Fruit fly (Drosophila melanogaster) whole organism, embryonic: ENCODE measurements around the gene mfas.

Source experiments
- Atf-2 ChIP-seq: fragments of 200-800 bp; sonication (Bioruptor generic); optimal IDR thresholded peaks from 2 replicates; lab custom pipeline; 2016; ENCODE audit warnings: missing biosample characterization, missing genetic modification characterization
- C15 ChIP-seq: fragments of 200-800 bp; sonication (Bioruptor generic); IDR thresholded peaks from 3 replicates; pipeline ENCODE4 v1.3.6; 2022; ENCODE audit warnings: missing biosample characterization, missing genetic modification characterization
- CG10321 ChIP-seq: fragments of 200-800 bp; sonication (Bioruptor generic); IDR thresholded peaks from 2 replicates; pipeline ENCODE4 v1.3.6; 2022; ENCODE audit warnings: missing biosample characterization, missing genetic modification characterization
- CG10431 ChIP-seq: fragments of 200-800 bp; sonication (Bioruptor generic); optimal IDR thresholded peaks from 3 replicates; lab custom pipeline; 2018; ENCODE audit warnings: missing biosample characterization, mild to moderate bottlenecking, missing genetic modification characterization
- CG10462 ChIP-seq: fragments of 200-800 bp; sonication (Bioruptor generic); optimal IDR thresholded peaks from 2 replicates; lab custom pipeline; 2016; ENCODE audit warnings: missing biosample characterization, missing genetic modification characterization
- CG11085 ChIP-seq: fragments of 200-800 bp; sonication (Bioruptor generic); IDR thresholded peaks from 2 replicates; pipeline ENCODE4 v1.3.6; 2022; ENCODE audit warnings: missing biosample characterization, missing genetic modification characterization
- CG13775 ChIP-seq: fragments of 200-800 bp; sonication (Bioruptor generic); optimal IDR thresholded peaks from 3 replicates; lab custom pipeline; 2017; ENCODE audit warnings: missing biosample characterization, mild to moderate bottlenecking, missing genetic modification characterization
- CG14441 ChIP-seq: fragments of 200-800 bp; sonication (Bioruptor generic); IDR thresholded peaks from 2 replicates; pipeline ENCODE4 v1.3.6; 2022; ENCODE audit warnings: missing biosample characterization, missing genetic modification characterization
- CG17361 ChIP-seq: fragments of 200-800 bp; sonication (Bioruptor generic); IDR thresholded peaks from 3 replicates; pipeline ENCODE4 v1.3.6; 2022; ENCODE audit warnings: missing biosample characterization, missing genetic modification characterization
- CG18262 ChIP-seq: fragments of 200-800 bp; optimal IDR thresholded peaks from 3 replicates; lab custom pipeline; 2019; ENCODE audit warnings: missing biosample characterization, mild to moderate bottlenecking, missing genetic modification characterization, moderate library complexity
- CG30431 ChIP-seq: fragments of 200-800 bp; sonication (Bioruptor generic); optimal IDR thresholded peaks from 2 replicates; lab custom pipeline; 2017; ENCODE audit warnings: missing biosample characterization, missing genetic modification characterization
- CG4282 ChIP-seq: fragments of 200-800 bp; sonication (Bioruptor generic); optimal IDR thresholded peaks from 2 replicates; lab custom pipeline; 2016; ENCODE audit warnings: missing biosample characterization, missing genetic modification characterization
- CG4404 ChIP-seq: fragments of 200-800 bp; sonication (Bioruptor generic); IDR thresholded peaks from 2 replicates; pipeline ENCODE4 v1.3.6; 2022; ENCODE audit warnings: missing biosample characterization, missing genetic modification characterization
- CG4730 ChIP-seq: fragments of 200-800 bp; sonication (Bioruptor generic); IDR thresholded peaks from 2 replicates; pipeline ENCODE4 v1.3.6; 2022; ENCODE audit warnings: missing biosample characterization, missing genetic modification characterization
- CG5953 ChIP-seq: fragments of 200-800 bp; sonication (Bioruptor generic); IDR thresholded peaks from 2 replicates; pipeline ENCODE4 v1.3.6; 2022; ENCODE audit warnings: missing biosample characterization, missing genetic modification characterization
- CG6272 ChIP-seq: fragments of 200-800 bp; sonication (Bioruptor generic); IDR thresholded peaks from 2 replicates; pipeline ENCODE4 v1.3.6; 2022; ENCODE audit warnings: missing biosample characterization, missing genetic modification characterization
- CG7963 ChIP-seq: fragments of 200-800 bp; sonication (Bioruptor generic); IDR thresholded peaks from 3 replicates; pipeline ENCODE4 v1.3.6; 2022; ENCODE audit warnings: missing biosample characterization, missing genetic modification characterization; ENCODE audit not compliant: partially characterized antibody
- CG8944 ChIP-seq: fragments of 200-800 bp; sonication (Bioruptor generic); optimal IDR thresholded peaks from 3 replicates; lab custom pipeline; 2016; ENCODE audit warnings: missing biosample characterization, missing genetic modification characterization
- Dbx ChIP-seq: fragments of 200-800 bp; sonication (Bioruptor generic); IDR thresholded peaks from 3 replicates; pipeline ENCODE4 v1.3.6; 2022; ENCODE audit warnings: missing biosample characterization, missing genetic modification characterization
- E2f1 ChIP-seq: fragments of 200-800 bp; sonication (Bioruptor generic); IDR thresholded peaks from 2 replicates; pipeline ENCODE4 v1.3.6; 2022; ENCODE audit warnings: missing biosample characterization, missing genetic modification characterization
- Ets97D ChIP-seq: fragments of 200-800 bp; sonication (Bioruptor generic); optimal IDR thresholded peaks from 3 replicates; lab custom pipeline; 2016; ENCODE audit warnings: missing biosample characterization, missing genetic modification characterization
- Fer2 ChIP-seq: fragments of 200-800 bp; sonication (Bioruptor generic); optimal IDR thresholded peaks from 2 replicates; lab custom pipeline; 2018; ENCODE audit warnings: missing biosample characterization, mild to moderate bottlenecking, missing genetic modification characterization, moderate library complexity
- Hand ChIP-seq: fragments of 200-800 bp; sonication (Bioruptor generic); optimal IDR thresholded peaks from 2 replicates; lab custom pipeline; 2017; ENCODE audit warnings: mild to moderate bottlenecking, missing biosample characterization, missing genetic modification reagents, missing genetic modification characterization
- Hey ChIP-seq: fragments of 200-800 bp; sonication (Bioruptor generic); optimal IDR thresholded peaks from 3 replicates; lab custom pipeline; 2018; ENCODE audit warnings: missing biosample characterization, mild to moderate bottlenecking, missing genetic modification characterization
- Sry-β ChIP-seq: fragments of 200-800 bp; sonication (Bioruptor generic); optimal IDR thresholded peaks from 2 replicates; lab custom pipeline; 2018; ENCODE audit warnings: missing biosample characterization, mild to moderate bottlenecking, missing genetic modification characterization, moderate library complexity
- TFAM ChIP-seq: fragments of 200-800 bp; sonication (Bioruptor generic); optimal IDR thresholded peaks from 2 replicates; lab custom pipeline; 2017; ENCODE audit warnings: missing biosample characterization, missing genetic modification characterization, inconsistent platforms
- amos ChIP-seq: fragments of 200-800 bp; sonication (Bioruptor generic); IDR thresholded peaks from 2 replicates; pipeline ENCODE4 v1.3.6; 2022; ENCODE audit warnings: missing biosample characterization, missing genetic modification characterization; ENCODE audit not compliant: partially characterized antibody
- bab2 ChIP-seq: fragments of 200-800 bp; sonication (Bioruptor generic); optimal IDR thresholded peaks from 2 replicates; lab custom pipeline; 2016; ENCODE audit warnings: missing biosample characterization, missing genetic modification characterization
- bigmax ChIP-seq: fragments of 200-800 bp; sonication (Bioruptor generic); optimal IDR thresholded peaks from 2 replicates; lab custom pipeline; 2018; ENCODE audit warnings: missing biosample characterization, mild to moderate bottlenecking, missing genetic modification characterization
- cg ChIP-seq: fragments of 200-800 bp; sonication (Bioruptor generic); optimal IDR thresholded peaks from 3 replicates; lab custom pipeline; 2019; ENCODE audit warnings: missing biosample characterization, mild to moderate bottlenecking, missing genetic modification characterization, moderate library complexity
- corto ChIP-seq: fragments of 200-800 bp; sonication (Bioruptor generic); optimal IDR thresholded peaks from 2 replicates; lab custom pipeline; 2016; ENCODE audit warnings: missing biosample characterization, mild to moderate bottlenecking, missing genetic modification characterization, moderate library complexity
- dm ChIP-seq: fragments of 200-800 bp; sonication (Bioruptor generic); optimal IDR thresholded peaks from 3 replicates; lab custom pipeline; 2016; ENCODE audit warnings: missing biosample characterization, missing genetic modification characterization
- fd64A ChIP-seq: fragments of 200-800 bp; sonication (Bioruptor generic); optimal IDR thresholded peaks from 3 replicates; lab custom pipeline; 2018; ENCODE audit warnings: missing biosample characterization, mild to moderate bottlenecking, missing genetic modification characterization
- fd96Cb ChIP-seq: fragments of 200-800 bp; sonication (Bioruptor generic); optimal IDR thresholded peaks from 2 replicates; lab custom pipeline; 2018; ENCODE audit warnings: missing biosample characterization, mild to moderate bottlenecking, missing genetic modification characterization, moderate library complexity
- fru ChIP-seq: fragments of >200 bp; optimal IDR thresholded peaks from 2 replicates; lab custom pipeline; 2017
- fu2 ChIP-seq: fragments of 200-800 bp; sonication (Bioruptor generic); optimal IDR thresholded peaks from 2 replicates; lab custom pipeline; 2016; ENCODE audit warnings: missing biosample characterization, missing genetic modification characterization
- her ChIP-seq: fragments of 200-800 bp; sonication (Bioruptor generic); optimal IDR thresholded peaks from 2 replicates; lab custom pipeline; 2016; ENCODE audit warnings: missing biosample characterization, missing genetic modification characterization
- insv ChIP-seq, 2 experiments: fragments of 200-800 bp; sonication (Bioruptor generic); optimal IDR thresholded peaks; 3 replicates each; lab custom pipeline; 2016 to 2018; ENCODE audit warnings: missing biosample characterization in 2 of 2, missing genetic modification characterization in 2 of 2
- inv ChIP-seq: fragments of 200-800 bp; sonication (Bioruptor generic); IDR thresholded peaks from 2 replicates; pipeline ENCODE4 v1.3.6; 2022; ENCODE audit warnings: missing biosample characterization, missing genetic modification characterization; ENCODE audit not compliant: partially characterized antibody
- jumu ChIP-seq: fragments of 200-800 bp; sonication (Bioruptor generic); optimal IDR thresholded peaks from 3 replicates; lab custom pipeline; 2016; ENCODE audit warnings: missing biosample characterization, missing genetic modification characterization
- knrl ChIP-seq: fragments of 200-800 bp; sonication (Bioruptor generic); IDR thresholded peaks from 3 replicates; pipeline ENCODE4 v1.3.6; 2022; ENCODE audit warnings: missing biosample characterization, missing genetic modification characterization; ENCODE audit not compliant: partially characterized antibody
- org-1 ChIP-seq: fragments of 200-800 bp; sonication (Bioruptor generic); optimal IDR thresholded peaks from 2 replicates; lab custom pipeline; 2017; ENCODE audit warnings: missing biosample characterization, missing genetic modification characterization
- pho ChIP-seq: fragments of 200-800 bp; sonication (Bioruptor generic); optimal IDR thresholded peaks from 2 replicates; lab custom pipeline; 2016; ENCODE audit warnings: missing biosample characterization, missing genetic modification characterization
- phol ChIP-seq: fragments of 200-800 bp; sonication (Bioruptor generic); optimal IDR thresholded peaks from 3 replicates; lab custom pipeline; 2018; ENCODE audit warnings: missing biosample characterization, mild to moderate bottlenecking, missing genetic modification characterization, moderate library complexity
- ranshi ChIP-seq: fragments of 200-800 bp; sonication (Bioruptor generic); IDR thresholded peaks from 2 replicates; pipeline ENCODE4 v1.3.6; 2022; ENCODE audit warnings: missing biosample characterization, missing genetic modification characterization
- rib ChIP-seq: fragments of 200-800 bp; sonication (Bioruptor generic); IDR thresholded peaks from 2 replicates; pipeline ENCODE4 v1.3.6; 2022; ENCODE audit warnings: missing biosample characterization, missing genetic modification characterization
- seq ChIP-seq: fragments of 200-800 bp; sonication (Bioruptor generic); IDR thresholded peaks from 2 replicates; pipeline ENCODE4 v1.3.6; 2022; ENCODE audit warnings: missing biosample characterization, missing genetic modification characterization
- sna ChIP-seq: fragments of 200-800 bp; sonication (Bioruptor generic); IDR thresholded peaks from 2 replicates; pipeline ENCODE4 v1.3.6; 2022; ENCODE audit warnings: missing biosample characterization, missing genetic modification characterization; ENCODE audit not compliant: partially characterized antibody
- sqz ChIP-seq: fragments of 200-800 bp; sonication (Bioruptor generic); optimal IDR thresholded peaks from 3 replicates; lab custom pipeline; 2018; ENCODE audit warnings: missing biosample characterization, mild to moderate bottlenecking, missing genetic modification characterization
- wor ChIP-seq: fragments of 200-800 bp; sonication (Bioruptor generic); IDR thresholded peaks from 2 replicates; pipeline ENCODE4 v1.3.6; 2022; ENCODE audit warnings: missing biosample characterization, missing genetic modification characterization
- zfh2 ChIP-seq: fragments of 200-800 bp; sonication (Bioruptor generic); optimal IDR thresholded peaks from 2 replicates; lab custom pipeline; 2016; ENCODE audit warnings: missing biosample characterization, missing genetic modification characterization

mfas gene

DNA sequence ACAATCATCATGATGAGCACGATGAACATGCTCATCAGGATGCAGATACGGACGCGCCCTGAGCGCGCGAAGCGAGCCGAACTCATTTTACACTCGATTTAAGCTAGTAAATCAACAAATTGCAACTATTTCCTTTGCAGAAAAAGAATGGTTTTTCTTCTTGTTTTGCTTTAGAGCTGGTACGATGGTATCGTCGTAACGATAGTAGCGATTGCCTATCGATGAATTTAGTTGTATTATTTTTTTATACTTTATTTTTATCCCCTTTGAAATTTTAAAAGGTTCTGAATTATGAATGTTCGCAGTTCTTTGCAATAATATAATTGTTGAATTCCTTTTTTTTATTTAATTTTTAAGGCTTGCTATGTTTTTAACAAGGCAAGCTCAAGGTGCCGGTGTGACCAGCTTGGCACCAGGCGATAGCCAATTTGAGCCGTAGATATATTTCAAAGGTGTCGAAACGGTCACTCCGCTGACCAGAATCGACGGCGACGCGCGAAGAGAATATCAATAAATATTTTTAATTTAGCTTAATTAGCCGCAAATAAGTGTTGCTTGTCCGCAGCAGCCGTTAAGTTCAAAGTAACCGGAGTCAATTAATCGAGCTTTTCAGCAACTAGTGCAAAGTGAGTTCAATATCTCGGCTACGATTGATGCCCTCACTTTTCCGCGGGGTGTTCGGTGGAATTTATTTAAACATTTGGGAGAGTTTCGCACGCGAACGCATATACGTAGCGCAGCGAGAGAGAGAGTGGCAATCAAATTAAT lies 25.7 kb downstream of the mfas start, which contains the start of the genes CG12213 and GC1 (continued):
- TF ChIP-seq org-1 (GFP tag; lab: Kevin White, UChicago) (no peak), CG10462 (GFP tag; lab: Kevin White, UChicago) (no peak), CG14441 (GFP tag; lab: Robert Waterston, UW) (no peak), CG17361 (peak; percentile 61; the same call in 2 of the 3 replicates), Hey (tag; lab: Kevin White, UChicago) (no peak), bigmax (no peak), CG11085 (GFP tag; lab: Robert Waterston, UW) (no peak), knrl (GFP tag; lab: Robert Waterston, UW) (peak; percentile 99), CG4404 (GFP tag; lab: Robert Waterston, UW) (no peak), bab2 (GFP tag; lab: Kevin White, UChicago) (no peak), CG13775 (GFP tag; lab: Kevin White, UChicago) (peak; percentile 7), zfh2 (GFP tag; lab: Kevin White, UChicago) (peak; percentile 16), fu2 (GFP tag; lab: Kevin White, UChicago) (no peak), CG30431 (GFP tag; lab: Kevin White, UChicago) (no peak), seq (GFP tag; lab: Robert Waterston, UW) (no peak), dm (GFP tag; lab: Kevin White, UChicago) (no peak), C15 (no peak), CG10321 (GFP tag; lab: Robert Waterston, UW) (no peak), CG8944 (GFP tag; lab: Kevin White, UChicago) (no peak), rib (GFP tag; lab: Robert Waterston, UW) (no peak), sna (GFP tag; lab: Robert Waterston, UW) (peak; percentile 99), CG10431 (GFP tag; lab: Kevin White, UChicago) (no peak), pho (GFP tag; lab: Kevin White, UChicago) (no peak), CG18262 (tag; lab: Kevin White, UChicago) (peak; percentile 38), Sry-β (no peak), fru (no peak), ranshi (GFP tag; lab: Robert Waterston, UW) (no peak), CG4282 (no peak), CG6272 (GFP tag; lab: Robert Waterston, UW) (no peak), Atf-2 (GFP tag; lab: Kevin White, UChicago) (no peak), sqz (GFP tag; lab: Kevin White, UChicago) (peak; percentile 60), Fer2 (tag; lab: Kevin White, UChicago) (no peak), her (no peak), CG7963 (GFP tag; lab: Robert Waterston, UW) (peak; percentile 91), TFAM (GFP tag; lab: Kevin White, UChicago) (no peak), cg (GFP tag; lab: Kevin White, UChicago) (no peak), Hand (GFP tag; lab: Kevin White, UChicago) (no peak), phol (tag; lab: Kevin White, UChicago) (peak; percentile 70), CG4730 (GFP tag; lab: Robert Waterston, UW) (no peak), insv (GFP tag; optimal IDR thresholded peaks at IDR 0.05; lab: Kevin White, UChicago) (peak in 1 of 2 experiments; percentile 24), fd96Cb (tag; lab: Kevin White, UChicago) (no peak), Ets97D (GFP tag; lab: Kevin White, UChicago) (peak; percentile 68), wor (GFP tag; lab: Robert Waterston, UW) (no peak), Dbx (0 out of 3 replicates have a peak, but pooled peaks have one; percentile 21), fd64A (GFP tag; lab: Kevin White, UChicago) (no peak), E2f1 (GFP tag; lab: Robert Waterston, UW) (no peak), corto (GFP tag; lab: Kevin White, UChicago) (peak; percentile 57), inv (GFP tag; lab: Robert Waterston, UW) (peak; percentile 99), CG5953 (GFP tag; lab: Robert Waterston, UW) (no peak), jumu (GFP tag; lab: Kevin White, UChicago) (no peak), amos (GFP tag; lab: Robert Waterston, UW) (peak; percentile 99)
